Fruit fly (Drosophila melanogaster) whole organism, prepupa: ENCODE data around the gene CG18746.

Experiments used
- CG11902 ChIP-seq: fragments of 200-800 bp; sonication (Bioruptor generic); optimal IDR thresholded peaks from 3 replicates; lab custom pipeline; 2016; ENCODE audit warnings: missing biosample characterization, missing genetic modification characterization
- CG1621 ChIP-seq: fragments of 200-800 bp; sonication (Bioruptor generic); optimal IDR thresholded peaks from 3 replicates; lab custom pipeline; 2018; ENCODE audit warnings: missing biosample characterization, mild to moderate bottlenecking, missing genetic modification characterization
- CG8119 ChIP-seq: fragments of 200-800 bp; sonication (Bioruptor generic); IDR thresholded peaks from 3 replicates; pipeline ENCODE4 v1.3.6; 2022; ENCODE audit warnings: missing biosample characterization, missing genetic modification characterization
- Eip93F ChIP-seq: fragments of 200-800 bp; sonication (Bioruptor generic); optimal IDR thresholded peaks from 2 replicates; lab custom pipeline; 2016; ENCODE audit warnings: missing biosample characterization, mild to moderate bottlenecking, missing genetic modification characterization
- Ets96B ChIP-seq: fragments of 200-800 bp; optimal IDR thresholded peaks from 2 replicates; lab custom pipeline; 2019; ENCODE audit warnings: missing biosample characterization, mild to moderate bottlenecking, missing genetic modification characterization, moderate library complexity

dm6 chr3R:7811514-7811913 lies 21.5 kb upstream of the CG18746 start, which contains the start of gene CG31473:
- no peak for TF ChIP-seq Ets96B (tag; lab: Kevin White, UChicago)
- TF ChIP-seq Eip93F (GFP tag; lab: Kevin White, UChicago) = no peak
- TF ChIP-seq CG1621 (tag; lab: Kevin White, UChicago) = no peak
- TF ChIP-seq CG8119 (GFP tag; lab: Robert Waterston, UW) = no peak
- TF ChIP-seq CG11902 (GFP tag; lab: Kevin White, UChicago) = no peak
